Worm (Caenorhabditis elegans) whole organism, late embryonic: ENCODE measurements around the gene T07F8.1.
A peak's percentile ranks its signal among the peaks of the same experiment; 100 is the strongest.

Experiments
- C38D4.7 ChIP-seq: fragments of 200-800 bp; sonication (Bioruptor generic); optimal IDR thresholded peaks from 2 replicates; lab custom pipeline; 2018; ENCODE audit warnings: mild to moderate bottlenecking, missing genetic modification characterization, moderate library complexity, missing compliant biosample characterization
- F13H6.1 ChIP-seq: sonication (generic microtip); optimal IDR thresholded peaks from 2 replicates; lab custom pipeline; 2016; ENCODE audit warnings: missing genetic modification characterization, missing compliant biosample characterization
- K02D7.2 ChIP-seq: sonication (generic microtip); optimal IDR thresholded peaks from 2 replicates; lab custom pipeline; 2017; ENCODE audit warnings: mild to moderate bottlenecking, missing genetic modification characterization, missing compliant biosample characterization
- T23F11.4 ChIP-seq: fragments of 200-800 bp; sonication (Bioruptor generic); optimal IDR thresholded peaks from 2 replicates; lab custom pipeline; 2018; ENCODE audit warnings: mild to moderate bottlenecking, missing genetic modification characterization, missing compliant biosample characterization
- Y22D7AL.16 ChIP-seq: sonication (generic microtip); optimal IDR thresholded peaks from 2 replicates; lab custom pipeline; 2016; ENCODE audit warnings: missing genetic modification characterization, missing compliant biosample characterization
- ahr-1 ChIP-seq: sonication (generic microtip); optimal IDR thresholded peaks from 2 replicates; lab custom pipeline; 2016; ENCODE audit warnings: missing genetic modification characterization, missing compliant biosample characterization
- ama-1 ChIP-seq: fragments of 150-350 bp; optimal IDR thresholded peaks from 2 replicates; lab custom pipeline; 2014
- ceh-18 ChIP-seq: sonication (generic microtip); optimal IDR thresholded peaks from 2 replicates; lab custom pipeline; 2016; ENCODE audit warnings: missing genetic modification characterization, missing compliant biosample characterization
- ceh-19 ChIP-seq: fragments of 200-800 bp; sonication (Bioruptor generic); optimal IDR thresholded peaks from 2 replicates; lab custom pipeline; 2018; ENCODE audit warnings: mild to moderate bottlenecking, missing genetic modification characterization, missing compliant biosample characterization
- ceh-2 ChIP-seq: sonication (generic microtip); optimal IDR thresholded peaks from 2 replicates; lab custom pipeline; 2016; ENCODE audit warnings: missing genotype, missing genetic modification characterization, missing compliant biosample characterization
- ceh-22 ChIP-seq: sonication (generic microtip); optimal IDR thresholded peaks from 2 replicates; lab custom pipeline; 2017; ENCODE audit warnings: missing biosample characterization, missing genetic modification characterization
- ceh-24 ChIP-seq: sonication (generic microtip); optimal IDR thresholded peaks from 2 replicates; lab custom pipeline; 2016; ENCODE audit warnings: mild to moderate bottlenecking, missing genetic modification characterization, missing compliant biosample characterization
- ceh-31 ChIP-seq: sonication (generic microtip); optimal IDR thresholded peaks from 2 replicates; lab custom pipeline; 2016; ENCODE audit warnings: missing genetic modification characterization, missing compliant biosample characterization
- ceh-34 ChIP-seq: sonication (generic microtip); optimal IDR thresholded peaks from 2 replicates; lab custom pipeline; 2016; ENCODE audit warnings: mild to moderate bottlenecking, missing genetic modification characterization, missing compliant biosample characterization
- ceh-48 ChIP-seq: sonication (generic microtip); optimal IDR thresholded peaks from 2 replicates; lab custom pipeline; 2016; ENCODE audit warnings: missing genetic modification characterization, inconsistent platforms, missing compliant biosample characterization
- che-1 ChIP-seq: sonication (generic microtip); optimal IDR thresholded peaks from 2 replicates; lab custom pipeline; 2016; ENCODE audit warnings: mild to moderate bottlenecking, missing genetic modification characterization, missing compliant biosample characterization
- dmd-4 ChIP-seq: sonication (generic microtip); optimal IDR thresholded peaks from 2 replicates; lab custom pipeline; 2016; ENCODE audit warnings: borderline replicate concordance, missing genetic modification characterization, missing compliant biosample characterization
- elt-2 ChIP-seq: sonication (generic microtip); optimal IDR thresholded peaks from 2 replicates; lab custom pipeline; 2016; ENCODE audit warnings: missing genetic modification reagents, missing genetic modification characterization, missing compliant biosample characterization
- eyg-1 ChIP-seq: sonication (generic microtip); optimal IDR thresholded peaks from 2 replicates; lab custom pipeline; 2016; ENCODE audit warnings: missing genotype, missing genetic modification characterization, missing compliant biosample characterization
- fax-1 ChIP-seq: sonication (generic microtip); optimal IDR thresholded peaks from 2 replicates; lab custom pipeline; 2016; ENCODE audit warnings: missing genotype, missing genetic modification characterization, missing compliant biosample characterization
- fkh-10 ChIP-seq: fragments of 150-350 bp; optimal IDR thresholded peaks from 2 replicates; lab custom pipeline; 2014; ENCODE audit warnings: missing biosample characterization, missing genetic modification reagents, missing genetic modification characterization
- fkh-6 ChIP-seq: sonication (generic microtip); optimal IDR thresholded peaks from 2 replicates; lab custom pipeline; 2016; ENCODE audit warnings: missing genetic modification characterization, missing compliant biosample characterization
- gmeb-2 ChIP-seq: sonication (generic microtip); optimal IDR thresholded peaks from 2 replicates; lab custom pipeline; 2016; ENCODE audit warnings: missing genetic modification characterization, inconsistent platforms, missing compliant biosample characterization
- hlh-30 ChIP-seq: sonication (generic microtip); optimal IDR thresholded peaks from 2 replicates; lab custom pipeline; 2017; ENCODE audit warnings: antibody characterized with exemption, missing genetic modification characterization, missing compliant biosample characterization; ENCODE audit not compliant: insufficient read depth
- hlh-6 ChIP-seq: sonication (generic microtip); optimal IDR thresholded peaks from 2 replicates; lab custom pipeline; 2016; ENCODE audit warnings: missing genotype, missing genetic modification characterization, missing compliant biosample characterization
- lin-11 ChIP-seq: fragments of 200-800 bp; sonication (Bioruptor generic); optimal IDR thresholded peaks from 2 replicates; lab custom pipeline; 2018; ENCODE audit warnings: mild to moderate bottlenecking, missing genetic modification characterization, missing compliant biosample characterization
- madf-2 ChIP-seq: sonication (generic microtip); optimal IDR thresholded peaks from 2 replicates; lab custom pipeline; 2017; ENCODE audit warnings: missing genetic modification characterization, missing compliant biosample characterization
- mec-3 ChIP-seq: sonication (generic microtip); optimal IDR thresholded peaks from 2 replicates; lab custom pipeline; 2016; ENCODE audit warnings: borderline replicate concordance, missing genetic modification characterization, missing compliant biosample characterization
- nfya-1 ChIP-seq: sonication (generic microtip); optimal IDR thresholded peaks from 2 replicates; lab custom pipeline; 2017; ENCODE audit warnings: missing genetic modification characterization, mild to moderate bottlenecking, missing compliant biosample characterization, antibody characterized with exemption, moderate library complexity
- nhr-11 ChIP-seq: fragments of 150-350 bp; optimal IDR thresholded peaks from 2 replicates; lab custom pipeline; 2014; ENCODE audit warnings: missing biosample characterization, missing genetic modification characterization
- nhr-232 ChIP-seq: sonication (generic microtip); optimal IDR thresholded peaks from 2 replicates; lab custom pipeline; 2016; ENCODE audit warnings: missing genetic modification characterization, missing compliant biosample characterization
- npax-4 ChIP-seq: sonication (generic microtip); optimal IDR thresholded peaks from 2 replicates; lab custom pipeline; 2016; ENCODE audit warnings: missing genetic modification characterization, missing compliant biosample characterization
- odd-2 ChIP-seq: sonication (generic microtip); optimal IDR thresholded peaks from 2 replicates; lab custom pipeline; 2017; ENCODE audit warnings: antibody characterized with exemption, mild to moderate bottlenecking, missing genetic modification characterization, missing compliant biosample characterization
- pag-3 ChIP-seq: sonication (generic microtip); optimal IDR thresholded peaks from 2 replicates; lab custom pipeline; 2016; ENCODE audit warnings: missing compliant biosample characterization, missing genetic modification characterization, borderline replicate concordance
- pat-9 ChIP-seq: fragments of 200-800 bp; sonication (Bioruptor generic); optimal IDR thresholded peaks from 2 replicates; lab custom pipeline; 2018; ENCODE audit warnings: mild to moderate bottlenecking, missing genetic modification characterization, moderate library complexity, missing compliant biosample characterization
- pha-2 ChIP-seq: sonication (generic microtip); optimal IDR thresholded peaks from 2 replicates; lab custom pipeline; 2017; ENCODE audit warnings: mild to moderate bottlenecking, missing genetic modification characterization, missing compliant biosample characterization
- pha-4 ChIP-seq: fragments of 150-350 bp; optimal IDR thresholded peaks from 2 replicates; lab custom pipeline; 2018; ENCODE audit warnings: missing biosample characterization, missing genetic modification reagents, missing genetic modification characterization
- pros-1 ChIP-seq: fragments of 150-350 bp; optimal IDR thresholded peaks from 2 replicates; lab custom pipeline; 2014; ENCODE audit warnings: missing biosample characterization, missing genetic modification reagents, missing genetic modification characterization
- ref-2 ChIP-seq: sonication (generic microtip); optimal IDR thresholded peaks from 2 replicates; lab custom pipeline; 2016; ENCODE audit warnings: missing genetic modification characterization, missing compliant biosample characterization
- rnt-1 ChIP-seq: sonication (generic microtip); optimal IDR thresholded peaks from 2 replicates; lab custom pipeline; 2016; ENCODE audit warnings: missing genetic modification characterization, missing compliant biosample characterization
- sox-2 ChIP-seq: fragments of 200-800 bp; sonication (Bioruptor generic); IDR thresholded peaks from 2 replicates; pipeline ENCODE4 v1.3.6; 2022; ENCODE audit warnings: missing genetic modification reagents, missing genetic modification characterization, missing compliant biosample characterization
- sox-4 ChIP-seq: sonication (generic microtip); optimal IDR thresholded peaks from 2 replicates; lab custom pipeline; 2017; ENCODE audit warnings: mild to moderate bottlenecking, missing genetic modification characterization, inconsistent platforms, missing compliant biosample characterization
- tbx-2 ChIP-seq: sonication (generic microtip); optimal IDR thresholded peaks from 2 replicates; lab custom pipeline; 2016; ENCODE audit warnings: missing genetic modification characterization, missing compliant biosample characterization
- tbx-7 ChIP-seq: sonication (generic microtip); optimal IDR thresholded peaks from 2 replicates; lab custom pipeline; 2016; ENCODE audit warnings: missing genotype, missing genetic modification characterization, missing compliant biosample characterization
- ttx-3 ChIP-seq: sonication (generic microtip); optimal IDR thresholded peaks from 2 replicates; lab custom pipeline; 2016; ENCODE audit warnings: missing genetic modification reagents, missing genetic modification characterization, missing compliant biosample characterization
- unc-3 ChIP-seq, 2 experiments: fragments of 200-800 bp in 1 of 2; sonication (Bioruptor generic) in 1 of 2; sonication (generic microtip) in 1 of 2; conservative IDR thresholded peaks in 1 of 2; optimal IDR thresholded peaks in 1 of 2; 2 replicates each; pipeline versions ENCODE4 v1.3.6 to Lab custom; 2016 to 2022; ENCODE audit warnings: missing compliant biosample characterization in 2 of 2, missing genetic modification characterization in 2 of 2, missing genetic modification reagents in 1 of 2
- unc-55 ChIP-seq: sonication (generic microtip); optimal IDR thresholded peaks from 2 replicates; lab custom pipeline; 2017; ENCODE audit warnings: missing biosample characterization, missing genetic modification reagents, missing genetic modification characterization
- unc-86 ChIP-seq: sonication (generic microtip); optimal IDR thresholded peaks from 2 replicates; lab custom pipeline; 2016; ENCODE audit warnings: missing genetic modification characterization, missing compliant biosample characterization
- ztf-16 ChIP-seq: sonication (generic microtip); optimal IDR thresholded peaks from 2 replicates; lab custom pipeline; 2017; ENCODE audit warnings: missing genetic modification characterization, missing compliant biosample characterization

Gene T07F8.1

DNA sequence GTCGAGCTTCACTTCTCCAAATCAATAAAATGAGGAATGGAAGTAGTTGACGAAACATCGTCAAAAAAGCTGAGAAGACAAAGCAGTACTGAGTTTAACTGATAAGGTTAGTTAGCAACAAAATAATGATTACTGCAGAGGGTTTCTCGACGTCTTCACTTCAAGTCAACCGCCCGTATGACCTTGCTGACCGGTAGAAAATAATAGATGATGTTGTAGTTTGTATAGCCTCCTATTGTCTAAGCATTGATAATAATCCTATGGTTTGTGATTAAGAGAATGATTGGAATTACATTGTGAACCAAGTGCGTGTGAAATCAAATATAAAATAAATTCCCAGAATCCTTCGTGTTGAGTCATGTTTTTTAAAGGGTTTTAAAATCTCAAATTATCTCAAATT lies 51.1 kb downstream of the T07F8.1 start, which contains the start of gene E04F6.6:
Gene E04F6.6 (minus strand): TSS at position 258 of the 400 bp plus-strand sequence.
- TF ChIP-seq ceh-18 (tag; lab: Kevin White, UChicago) (no peak), ztf-16 (tag; lab: Kevin White, UChicago) (no peak), T23F11.4 (GFP tag; lab: Kevin White, UChicago) (no peak), sox-4 (tag; lab: Kevin White, UChicago) (no peak), madf-2 (tag; lab: Kevin White, UChicago) (no peak), npax-4 (tag; lab: Kevin White, UChicago) (no peak), pros-1 (tag; lab: Kevin White, UChicago) (no peak), pha-4 (no peak), ceh-22 (tag; lab: Kevin White, UChicago) (no peak)
- TF ChIP-seq, all 69 proteins: peak for 0

DNA sequence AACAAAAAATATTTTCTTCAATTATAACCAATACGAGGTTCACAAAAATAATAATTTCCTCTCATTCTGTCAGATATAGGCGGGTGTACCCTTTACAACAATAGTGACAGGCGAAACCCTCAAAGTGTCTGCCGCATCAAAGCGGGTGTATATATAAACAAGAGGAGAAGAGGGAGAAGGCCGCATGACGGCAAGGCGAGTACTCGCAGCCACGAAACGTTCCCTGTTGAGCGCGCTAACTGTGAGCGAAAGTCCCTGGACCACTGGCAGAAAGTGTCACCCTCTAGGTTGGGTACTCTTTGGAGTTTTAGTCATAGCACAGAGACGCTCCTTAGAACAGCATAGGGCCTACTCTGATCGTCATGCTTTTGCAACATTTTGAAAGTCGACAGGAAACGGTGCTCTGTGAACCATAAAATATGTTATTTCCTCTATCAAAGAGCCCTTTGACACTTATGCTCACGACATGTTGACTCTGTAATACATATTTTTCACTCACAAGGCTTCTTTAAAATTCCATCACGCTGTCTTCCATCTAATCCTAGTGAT lies 51.9 kb downstream of the T07F8.1 start, which contains the start of gene pcrg-1:
Gene pcrg-1 (plus strand): TSS at position 499 of the 549 bp plus-strand sequence.
- TF ChIP-seq unc-86 (tag; lab: Kevin White, UChicago) (peak; percentile 75), hlh-6 (tag; lab: Kevin White, UChicago) (peak; percentile 91), rnt-1 (tag; lab: Kevin White, UChicago) (peak; percentile 87), T23F11.4 (GFP tag; lab: Kevin White, UChicago) (peak; percentile 88), unc-3 (GFP tag; conservative IDR thresholded peaks at IDR 0.05; lab: Robert Waterston, UW) (peak; percentile 90), unc-3 (tag; optimal IDR thresholded peaks at IDR 0.05; lab: Kevin White, UChicago) (peak; percentile 66), ama-1 (lab: Kevin White, UChicago) (no peak), pat-9 (tag; lab: Kevin White, UChicago) (peak; percentile 88), ceh-48 (peak; percentile 74), pros-1 (tag; lab: Kevin White, UChicago) (no peak), C38D4.7 (peak; percentile 87), tbx-2 (tag; lab: Kevin White, UChicago) (peak; percentile 85), dmd-4 (tag; lab: Kevin White, UChicago) (peak; percentile 79), pha-4 (no peak), F13H6.1 (tag; lab: Kevin White, UChicago) (peak; percentile 89), sox-2 (GFP tag; lab: Robert Waterston, UW) (peak; percentile 87), Y22D7AL.16 (peak; percentile 84), elt-2 (tag; lab: Kevin White, UChicago) (peak; percentile 90), lin-11 (peak; percentile 77), tbx-7 (tag; lab: Kevin White, UChicago) (peak; percentile 71), mec-3 (peak; percentile 39), ceh-34 (tag; lab: Kevin White, UChicago) (peak; percentile 84), odd-2 (tag; lab: Kevin White, UChicago) (no peak), eyg-1 (tag; lab: Kevin White, UChicago) (peak; percentile 80), unc-55 (GFP tag; lab: Kevin White, UChicago) (no peak), fax-1 (tag; lab: Kevin White, UChicago) (peak; percentile 75), hlh-30 (tag; lab: Kevin White, UChicago) (peak; percentile 73), ttx-3 (tag; lab: Kevin White, UChicago) (peak; percentile 77), fkh-6 (tag; lab: Kevin White, UChicago) (peak; percentile 86), K02D7.2 (tag; lab: Kevin White, UChicago) (peak; percentile 74), ceh-2 (tag; lab: Kevin White, UChicago) (peak; percentile 78), ref-2 (tag; lab: Kevin White, UChicago) (peak; percentile 77), nhr-232 (tag; lab: Kevin White, UChicago) (peak; percentile 73), pha-2 (tag; lab: Kevin White, UChicago) (peak; percentile 78), ceh-19 (GFP tag; lab: Kevin White, UChicago) (peak; percentile 90), nfya-1 (peak; percentile 45), ceh-24 (peak; percentile 74), nhr-11 (tag; lab: Kevin White, UChicago) (no peak), ceh-22 (tag; lab: Kevin White, UChicago) (no peak), pag-3 (tag; lab: Kevin White, UChicago) (peak; percentile 8), che-1 (peak; percentile 91), gmeb-2 (tag; lab: Kevin White, UChicago) (peak; percentile 78), ahr-1 (tag; lab: Kevin White, UChicago) (peak; percentile 83), fkh-10 (no peak), ceh-31 (tag; lab: Kevin White, UChicago) (peak; percentile 71)
